Worm (Caenorhabditis elegans): ENCODE measurements around the gene cku-70.

The cku-70 gene

ce11 chrIII:11154527-11154926 is at the start of gene cku-70:
cku-70 (plus strand) TSS chrIII:11154827.
- TF ChIP-seq tbx-2 (tag; optimal IDR thresholded peaks at IDR 0.05), result no peak
- TF ChIP-seq mec-3 (tag; optimal IDR thresholded peaks at IDR 0.05; ENCODE audit: borderline replicate concordance), result no peak
- no peak for TF ChIP-seq hlh-8 (tag; optimal IDR thresholded peaks at IDR 0.05)
- no peak for TF ChIP-seq pax-1 (tag; optimal IDR thresholded peaks at IDR 0.05)
- TF ChIP-seq hlh-13 (GFP tag; optimal IDR thresholded peaks at IDR 0.05), result no peak
- TF ChIP-seq ztf-16 (tag; optimal IDR thresholded peaks at IDR 0.05), result no peak
- no peak for TF ChIP-seq sdc-2 (tag; optimal IDR thresholded peaks at IDR 0.05)
- TF ChIP-seq Y22D7AL.16 (tag; optimal IDR thresholded peaks at IDR 0.05), result no peak

- no peak for TF ChIP-seq F13H6.1 (tag; optimal IDR thresholded peaks at IDR 0.05)
- no peak for TF ChIP-seq fkh-10 (GFP tag; optimal IDR thresholded peaks at IDR 0.05)
- TF ChIP-seq elt-4 (tag; optimal IDR thresholded peaks at IDR 0.05), result no peak
- TF ChIP-seq ceh-19 (GFP tag; optimal IDR thresholded peaks at IDR 0.05), result no peak
These were observed 47.3 kb upstream of the cku-70 start for ce11 chrIII:11107327-11107726.

- TF ChIP-seq hlh-13 (GFP tag; optimal IDR thresholded peaks at IDR 0.05), result no peak
- TF ChIP-seq unc-42 (tag; optimal IDR thresholded peaks at IDR 0.05), result peak; percentile 1
- no peak for TF ChIP-seq npax-4 (tag; optimal IDR thresholded peaks at IDR 0.05)
- peak; percentile 13 for TF ChIP-seq unc-86 (tag; optimal IDR thresholded peaks at IDR 0.05)
- TF ChIP-seq ztf-16 (tag; optimal IDR thresholded peaks at IDR 0.05), result peak; percentile 10
- TF ChIP-seq nhr-232 (tag; optimal IDR thresholded peaks at IDR 0.05), result no peak
- TF ChIP-seq Y22D7AL.16 (tag; optimal IDR thresholded peaks at IDR 0.05), result no peak
- peak; percentile 9 for TF ChIP-seq ceh-34 (tag; optimal IDR thresholded peaks at IDR 0.05)
- TF ChIP-seq C08G9.2 (tag; optimal IDR thresholded peaks at IDR 0.05), result peak; percentile 6
- no peak for TF ChIP-seq mec-3 (tag; optimal IDR thresholded peaks at IDR 0.05; ENCODE audit: borderline replicate concordance)
- peak; percentile 17 for TF ChIP-seq nfya-1 (tag; optimal IDR thresholded peaks at IDR 0.05)
- TF ChIP-seq hlh-30 (tag; optimal IDR thresholded peaks at IDR 0.05; ENCODE audit: insufficient read depth), result no peak
- TF ChIP-seq tbx-2 (tag; optimal IDR thresholded peaks at IDR 0.05), result peak; percentile 5
- TF ChIP-seq ceh-48 (tag; optimal IDR thresholded peaks at IDR 0.05), result peak; percentile 21
- TF ChIP-seq ceh-31 (tag; optimal IDR thresholded peaks at IDR 0.05), result peak; percentile 74
- TF ChIP-seq dmd-4 (tag; optimal IDR thresholded peaks at IDR 0.05; ENCODE audit: borderline replicate concordance), result no peak
- TF ChIP-seq lin-11 (tag; optimal IDR thresholded peaks at IDR 0.05), result no peak
- peak; percentile 15 for TF ChIP-seq pha-2 (tag; optimal IDR thresholded peaks at IDR 0.05)
- TF ChIP-seq ref-2 (tag; optimal IDR thresholded peaks at IDR 0.05), result peak; percentile 21
- TF ChIP-seq che-1 (tag; optimal IDR thresholded peaks at IDR 0.05), result peak; percentile 10
These were observed 43.9 kb upstream of the cku-70 start for ce11 chrIII:11110756-11111155.

ce11 chrIII:11112718-11113117 is 41.9 kb upstream of the cku-70 start:
- TF ChIP-seq pros-1 (tag; optimal IDR thresholded peaks at IDR 0.05) (no peak), T23F11.4 (GFP tag; optimal IDR thresholded peaks at IDR 0.05) (no peak), pat-9 (tag; optimal IDR thresholded peaks at IDR 0.05) (no peak), elt-2 (tag; optimal IDR thresholded peaks at IDR 0.05) (no peak), sox-4 (tag; optimal IDR thresholded peaks at IDR 0.05) (no peak), pqm-1 (tag; optimal IDR thresholded peaks at IDR 0.05) (no peak), ceh-31 (tag; optimal IDR thresholded peaks at IDR 0.05) (peak; percentile 61), eyg-1 (tag; optimal IDR thresholded peaks at IDR 0.05) (no peak), dmd-4 (tag; optimal IDR thresholded peaks at IDR 0.05; ENCODE audit: borderline replicate concordance) (no peak), lim-6 (tag; optimal IDR thresholded peaks at IDR 0.05) (no peak), C08G9.2 (tag; optimal IDR thresholded peaks at IDR 0.05) (peak; percentile 41), ref-2 (tag; optimal IDR thresholded peaks at IDR 0.05) (no peak), ets-4 (tag; optimal IDR thresholded peaks at IDR 0.05) (peak; percentile 54), syd-9 (tag; optimal IDR thresholded peaks at IDR 0.05) (no peak), fax-1 (tag; optimal IDR thresholded peaks at IDR 0.05) (no peak), sox-2 (GFP tag; IDR thresholded peaks at IDR 0.05) (no peak), tbx-2 (tag; optimal IDR thresholded peaks at IDR 0.05) (peak; percentile 42)
